Worm (Caenorhabditis elegans): ENCODE data around the gene idpc-6.

Gene idpc-6

DNA sequence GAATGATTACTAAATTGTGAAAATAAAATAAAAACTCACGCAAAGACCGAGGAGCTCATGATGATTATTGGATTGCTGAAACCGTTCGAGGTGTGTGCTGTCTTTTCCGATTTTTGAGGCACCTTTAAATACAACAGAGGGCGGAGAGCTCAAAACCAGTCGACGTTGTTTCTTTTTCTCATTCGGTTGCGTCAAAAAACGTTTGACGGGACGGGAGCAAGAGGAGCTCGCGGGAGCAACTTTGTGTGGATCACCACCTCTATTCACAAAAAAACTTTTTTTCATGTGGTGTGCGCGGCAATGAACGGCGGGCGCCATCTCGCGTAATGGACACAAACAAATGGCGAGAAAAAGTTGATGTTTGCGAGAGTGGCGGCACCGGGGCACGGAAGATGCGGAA, 9.2 kb downstream of the idpc-6 start, which contains the start of gene idpc-3:
idpc-3 (minus strand) TSS at position 101 of the 400 bp plus-strand sequence.
- TF ChIP-seq aly-1 (tag; optimal IDR thresholded peaks at IDR 0.05) (no peak), ets-7 (tag; optimal IDR thresholded peaks at IDR 0.05) (no peak)

ce11 chrV:9629643-9630042, 9.7 kb downstream of the idpc-6 start, which contains the start of gene col-146:
Gene col-146 (plus strand): TSS chrV:9629943.
- no peak for TF ChIP-seq tra-4 (tag; optimal IDR thresholded peaks at IDR 0.05)
- no peak for TF ChIP-seq ets-7 (tag; optimal IDR thresholded peaks at IDR 0.05)
- no peak for TF ChIP-seq ceh-36 (tag; optimal IDR thresholded peaks at IDR 0.05)
- no peak for TF ChIP-seq B0310.2 (tag; optimal IDR thresholded peaks at IDR 0.05)
- TF ChIP-seq hmg-4 (GFP tag; optimal IDR thresholded peaks at IDR 0.05) = no peak
- TF ChIP-seq hmbx-1 (tag; optimal IDR thresholded peaks at IDR 0.05) = no peak
- no peak for TF ChIP-seq scrt-1 (GFP tag; IDR thresholded peaks at IDR 0.05)
- TF ChIP-seq sea-1 (GFP tag; conservative IDR thresholded peaks at IDR 0.05) = no peak
- no peak for TF ChIP-seq aly-1 (tag; optimal IDR thresholded peaks at IDR 0.05)
- TF ChIP-seq ama-1 (optimal IDR thresholded peaks at IDR 0.05) = no peak
- no peak for TF ChIP-seq ceh-13 (GFP tag; optimal IDR thresholded peaks at IDR 0.05)
- no peak for TF ChIP-seq tbx-37 (GFP tag; conservative IDR thresholded peaks at IDR 0.05)
- no peak for TF ChIP-seq tbx-11 (GFP tag; IDR thresholded peaks at IDR 0.05)
- TF ChIP-seq flt-1 (GFP tag; IDR thresholded peaks at IDR 0.05) = no peak
- no peak for TF ChIP-seq F13C5.2 (tag; optimal IDR thresholded peaks at IDR 0.05)
- TF ChIP-seq pes-1 (GFP tag; IDR thresholded peaks at IDR 0.05) = no peak
- TF ChIP-seq hnd-1 (tag; optimal IDR thresholded peaks at IDR 0.05) = no peak

DNA sequence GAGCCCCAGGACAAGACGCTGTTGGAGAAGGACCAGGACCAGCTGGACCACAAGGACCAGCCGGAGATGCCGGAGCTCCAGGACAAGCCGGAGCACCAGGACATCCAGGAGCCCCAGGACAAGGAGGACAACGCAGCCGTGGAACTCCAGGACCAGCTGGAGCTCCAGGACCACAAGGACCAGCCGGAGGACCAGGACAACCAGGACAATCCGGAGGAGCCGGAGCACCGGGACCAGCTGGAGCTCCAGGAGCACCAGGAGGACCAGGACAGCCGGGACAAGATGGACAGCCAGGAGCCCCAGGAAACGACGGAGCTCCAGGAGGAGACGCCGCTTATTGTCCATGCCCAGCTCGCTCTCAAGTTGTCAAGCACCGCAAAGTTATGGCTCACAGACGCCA, 10.6 kb downstream of the idpc-6 start:
- no peak for TF ChIP-seq tbx-11 (GFP tag; IDR thresholded peaks at IDR 0.05)
- TF ChIP-seq ama-1 (optimal IDR thresholded peaks at IDR 0.05) = no peak

DNA sequence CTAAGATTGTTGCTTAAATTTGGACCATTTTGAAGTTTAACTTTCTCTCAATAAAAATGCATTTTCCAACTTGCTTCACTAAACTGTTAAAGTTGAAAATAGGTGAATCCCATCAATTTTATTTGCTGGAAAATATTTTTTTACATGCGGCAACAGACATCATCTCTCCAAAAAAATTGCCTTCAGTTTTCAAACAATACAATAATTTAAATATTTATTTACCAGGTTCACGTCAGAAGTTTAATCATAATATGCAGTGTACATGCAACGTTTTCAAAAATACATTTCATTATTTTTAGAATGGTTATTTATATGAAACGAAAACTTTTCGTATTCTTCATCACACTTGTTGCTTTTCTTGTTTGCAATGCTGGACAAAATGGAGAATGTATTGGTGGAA, 11.0 kb downstream of the idpc-6 start, which contains the start of gene T06E4.5:
T06E4.5 (plus strand) TSS at position 301 of the 400 bp plus-strand sequence.
- TF ChIP-seq sea-1 (GFP tag; conservative IDR thresholded peaks at IDR 0.05) (no peak), tra-4 (tag; optimal IDR thresholded peaks at IDR 0.05) (no peak)

DNA sequence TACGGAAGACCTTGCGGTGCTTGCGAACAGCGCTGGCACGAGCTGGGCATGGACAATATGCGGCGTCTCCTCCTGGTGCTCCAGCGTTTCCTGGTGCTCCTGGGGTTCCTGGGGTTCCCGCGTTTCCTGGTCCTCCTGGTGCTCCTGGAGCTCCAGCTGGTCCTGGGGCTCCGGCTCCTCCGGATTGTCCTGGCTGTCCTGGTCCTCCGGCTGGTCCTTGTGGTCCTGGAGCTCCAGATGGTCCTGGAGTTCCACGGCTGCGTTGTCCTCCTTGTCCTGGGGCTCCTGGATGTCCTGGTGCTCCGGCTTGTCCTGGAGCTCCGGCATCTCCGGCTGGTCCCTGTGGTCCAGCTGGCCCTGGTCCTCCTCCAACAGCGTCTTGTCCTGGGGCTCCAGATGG, 12.4 kb downstream of the idpc-6 start:
- no peak for TF ChIP-seq ceh-36 (tag; optimal IDR thresholded peaks at IDR 0.05)
- TF ChIP-seq sea-1 (GFP tag; conservative IDR thresholded peaks at IDR 0.05) = no peak
- TF ChIP-seq pes-1 (GFP tag; IDR thresholded peaks at IDR 0.05) = no peak
- TF ChIP-seq flt-1 (GFP tag; IDR thresholded peaks at IDR 0.05) = no peak
- TF ChIP-seq tbx-37 (GFP tag; conservative IDR thresholded peaks at IDR 0.05) = no peak
- TF ChIP-seq F13C5.2 (tag; optimal IDR thresholded peaks at IDR 0.05) = no peak
- no peak for TF ChIP-seq scrt-1 (GFP tag; IDR thresholded peaks at IDR 0.05)

- no peak for TF ChIP-seq tra-4 (tag; optimal IDR thresholded peaks at IDR 0.05)
- no peak for TF ChIP-seq ceh-36 (tag; optimal IDR thresholded peaks at IDR 0.05)
- TF ChIP-seq sea-1 (GFP tag; conservative IDR thresholded peaks at IDR 0.05) = no peak
- TF ChIP-seq tbx-11 (GFP tag; IDR thresholded peaks at IDR 0.05) = no peak
- TF ChIP-seq flt-1 (GFP tag; IDR thresholded peaks at IDR 0.05) = no peak
These were observed 13.4 kb downstream of the idpc-6 start, which contains the start of gene col-147 for ce11 chrV:9633313-9633712. Gene col-147 (minus strand): TSS chrV:9633338.

DNA sequence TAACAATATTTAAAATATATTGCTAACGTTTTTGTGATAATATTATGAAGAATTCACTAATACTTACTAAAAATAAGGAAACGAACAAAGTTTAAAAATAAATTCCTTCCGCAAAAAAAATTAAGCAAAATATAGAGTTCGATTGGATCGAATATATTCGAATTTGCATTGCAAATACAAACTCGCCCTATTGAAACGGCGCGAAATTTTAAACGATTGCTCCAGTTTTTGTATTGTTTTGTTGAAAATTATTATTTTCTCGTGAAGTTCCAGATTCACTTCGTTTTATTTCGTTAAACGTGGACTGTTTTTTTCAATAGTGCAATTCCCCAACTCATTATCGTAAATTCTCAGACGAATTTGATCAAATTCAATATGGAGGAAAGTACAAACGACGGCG, 25.6 kb downstream of the idpc-6 start, which contains the start of the genes atl-1 and hcp-2:
atl-1 (minus strand) TSS at position 89 of the 400 bp plus-strand sequence.
hcp-2 (plus strand) TSS at position 353 of the 400 bp plus-strand sequence.
- no peak for TF ChIP-seq ceh-36 (tag; optimal IDR thresholded peaks at IDR 0.05)
- TF ChIP-seq hmg-4 (GFP tag; optimal IDR thresholded peaks at IDR 0.05) = no peak
- no peak for TF ChIP-seq B0310.2 (tag; optimal IDR thresholded peaks at IDR 0.05)
- TF ChIP-seq hmbx-1 (tag; optimal IDR thresholded peaks at IDR 0.05) = no peak
- no peak for TF ChIP-seq pes-1 (GFP tag; IDR thresholded peaks at IDR 0.05)
- no peak for TF ChIP-seq ceh-13 (GFP tag; optimal IDR thresholded peaks at IDR 0.05)
- TF ChIP-seq tbx-11 (GFP tag; IDR thresholded peaks at IDR 0.05) = no peak
- TF ChIP-seq aly-1 (tag; optimal IDR thresholded peaks at IDR 0.05) = no peak
- TF ChIP-seq tbx-37 (GFP tag; conservative IDR thresholded peaks at IDR 0.05) = no peak
- no peak for TF ChIP-seq sea-1 (GFP tag; conservative IDR thresholded peaks at IDR 0.05)
- TF ChIP-seq tra-4 (tag; optimal IDR thresholded peaks at IDR 0.05) = no peak

DNA sequence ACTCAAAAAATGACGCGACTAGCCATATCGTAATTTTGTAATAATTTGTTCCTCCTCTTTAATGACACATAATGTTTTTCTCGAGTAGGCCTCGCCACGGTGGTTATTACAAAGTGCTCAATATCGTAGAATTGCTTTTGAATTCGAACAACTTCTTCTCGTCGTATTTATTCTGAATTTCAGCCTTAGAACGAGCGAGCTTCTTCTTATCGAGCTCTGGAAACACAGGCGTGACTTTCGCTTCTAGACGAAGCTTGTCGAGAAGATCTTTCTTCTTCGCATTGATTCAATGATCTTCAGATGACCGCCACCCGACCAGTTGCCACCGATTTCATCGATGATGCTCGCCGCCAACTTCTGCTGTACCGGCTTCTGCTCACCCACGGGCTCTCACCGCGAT, 31.3 kb downstream of the idpc-6 start, which contains the start of gene T06E4.21:
T06E4.21 (plus strand) TSS at position 301 of the 400 bp plus-strand sequence.
- TF ChIP-seq ceh-36 (tag; optimal IDR thresholded peaks at IDR 0.05) (no peak), flt-1 (GFP tag; IDR thresholded peaks at IDR 0.05) (no peak), ceh-13 (GFP tag; optimal IDR thresholded peaks at IDR 0.05) (no peak), pes-1 (GFP tag; IDR thresholded peaks at IDR 0.05) (no peak), aly-1 (tag; optimal IDR thresholded peaks at IDR 0.05) (no peak), hmg-4 (GFP tag; optimal IDR thresholded peaks at IDR 0.05) (no peak)

- no peak for TF ChIP-seq ceh-13 (GFP tag; optimal IDR thresholded peaks at IDR 0.05)
- TF ChIP-seq tbx-37 (GFP tag; conservative IDR thresholded peaks at IDR 0.05) = no peak
- TF ChIP-seq hmg-4 (GFP tag; optimal IDR thresholded peaks at IDR 0.05) = no peak
These were observed 34.3 kb downstream of the idpc-6 start, which contains the start of gene cyp-29A4 for ce11 chrV:9654154-9654805. Gene cyp-29A4 (plus strand): TSS chrV:9654755.

All from whole organism, early embryonic.